Fruit fly (Drosophila melanogaster): ENCODE data around the gene CtsK1.

The CtsK1 gene

DNA sequence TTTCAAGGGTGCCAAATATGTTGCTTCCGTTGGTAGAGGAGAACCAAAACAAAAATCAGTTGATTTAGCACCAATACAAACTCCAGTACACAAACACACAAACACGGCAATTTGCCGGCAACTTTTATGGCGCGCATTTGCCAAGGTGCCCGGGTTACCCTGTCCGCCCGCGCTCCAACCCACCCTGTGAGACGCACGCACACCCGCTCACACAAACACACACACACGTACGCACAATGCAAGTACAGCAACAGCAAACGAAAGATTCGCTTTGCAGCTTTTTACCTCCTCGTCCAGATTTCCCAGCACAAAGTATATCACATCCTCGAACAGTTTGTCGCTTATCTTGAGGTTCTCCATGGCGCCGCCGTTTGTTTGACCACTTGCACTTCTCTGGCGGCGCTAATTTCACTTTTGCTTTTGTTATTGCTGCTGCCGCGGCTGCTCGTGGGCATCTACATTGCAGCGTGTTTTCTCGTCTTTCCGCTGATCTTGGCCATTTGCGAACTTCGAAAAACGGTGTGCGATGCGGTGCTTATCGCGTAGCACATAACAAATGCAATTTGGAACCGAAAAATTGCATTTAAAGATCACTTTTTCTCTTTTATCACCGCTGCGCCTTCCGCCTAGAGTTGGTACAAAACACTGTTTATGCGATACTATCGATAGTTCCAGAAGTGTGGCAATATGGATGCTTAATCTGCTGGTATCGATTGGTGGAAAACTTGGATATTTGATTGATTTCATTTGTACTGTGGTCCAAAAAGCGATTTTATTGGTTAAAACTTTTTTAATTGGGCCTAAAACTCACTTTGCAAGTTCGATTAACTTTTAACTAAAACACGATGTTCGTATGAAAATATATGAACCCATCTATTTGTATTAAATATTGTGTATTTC is 34.7 kb downstream of the CtsK1 start, which contains the start of gene Ptip (continued):
- TF ChIP-seq usp (GFP tag; optimal IDR thresholded peaks at IDR 0.05): no peak
- peak; percentile 83 for TF ChIP-seq Hr83 (GFP tag; optimal IDR thresholded peaks at IDR 0.05; ENCODE audit: poor library complexity, severe bottlenecking)
- no peak for TF ChIP-seq pan (optimal IDR thresholded peaks at IDR 0.05)
- no peak for TF ChIP-seq dl (GFP tag; optimal IDR thresholded peaks at IDR 0.05; ENCODE audit: insufficient read depth in 1 of 2, partially characterized antibody in 2 of 2)
- TF ChIP-seq psq (GFP tag; optimal IDR thresholded peaks at IDR 0.05): peak; percentile 3
- no peak for TF ChIP-seq Vsx2 (GFP tag; optimal IDR thresholded peaks at IDR 0.05; ENCODE audit: partially characterized antibody)

DNA sequence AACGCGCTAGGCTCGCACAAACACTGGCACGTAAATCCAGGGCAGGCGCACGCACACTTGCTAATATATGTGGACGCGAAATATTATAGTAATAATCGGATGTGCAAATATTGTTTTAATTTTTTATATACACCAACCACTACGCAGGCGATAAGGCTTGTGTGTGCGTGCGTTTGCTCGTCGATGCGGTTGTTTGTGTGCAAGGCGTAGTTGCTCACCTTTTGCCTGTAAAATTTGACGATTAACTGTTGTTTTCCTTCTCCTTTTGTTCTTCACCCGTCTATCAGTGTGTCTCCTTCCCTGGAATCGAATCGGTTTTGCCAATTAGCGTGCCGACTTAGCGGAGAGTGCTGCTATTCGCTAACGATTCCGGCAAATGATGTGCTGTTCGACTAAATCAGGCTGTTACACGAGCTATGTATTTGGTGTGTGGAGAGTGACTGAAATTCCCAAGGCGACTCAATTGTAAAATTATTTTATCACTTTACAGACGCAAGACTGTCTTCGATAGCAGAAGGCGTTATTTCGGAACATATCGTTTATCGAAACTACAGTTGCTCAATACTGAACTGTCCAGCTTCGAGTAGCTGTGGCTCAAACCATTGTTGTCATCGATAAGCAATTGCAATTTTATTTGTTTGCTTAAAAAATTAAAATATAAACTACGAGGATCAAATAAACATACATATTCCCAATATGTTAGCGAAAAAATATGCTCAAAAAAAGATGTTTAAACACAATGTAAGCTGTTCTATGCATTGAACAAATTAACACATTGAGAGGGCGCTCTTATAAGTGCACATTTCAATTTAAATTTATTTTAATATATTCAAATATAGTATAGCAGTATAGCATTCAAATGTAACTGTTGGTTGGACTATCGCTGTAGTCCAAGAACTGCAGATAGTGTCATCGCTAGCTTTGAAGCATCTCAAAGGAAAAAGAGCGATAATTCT is 37.4 kb downstream of the CtsK1 start, which contains the start of the genes CG6650 and endos:
Gene CG6650 (plus strand): TSS at position 280 of the 956 bp plus-strand sequence.
Gene endos (minus strand): TSS at position 536 of the 956 bp plus-strand sequence.
- TF ChIP-seq CrebA (GFP tag; optimal IDR thresholded peaks at IDR 0.05; ENCODE audit: borderline replicate concordance) (no peak), jim (GFP tag; optimal IDR thresholded peaks at IDR 0.05) (no peak), woc (GFP tag; optimal IDR thresholded peaks at IDR 0.05) (peak; percentile 38), HLH106 (tag; optimal IDR thresholded peaks at IDR 0.05) (peak; percentile 62), brk (GFP tag; optimal IDR thresholded peaks at IDR 0.05) (peak; percentile 38), sage (GFP tag; optimal IDR thresholded peaks at IDR 0.05) (peak; percentile 43), Hr78 (GFP tag; optimal IDR thresholded peaks at IDR 0.05) (no peak), foxo (GFP tag; optimal IDR thresholded peaks at IDR 0.05) (peak in 1 of 2 experiments; percentile 31), br (GFP tag; optimal IDR thresholded peaks at IDR 0.05) (peak; percentile 58), lola (GFP tag; optimal IDR thresholded peaks at IDR 0.05) (no peak), Mio (GFP tag; optimal IDR thresholded peaks at IDR 0.05) (no peak), Rel (GFP tag; optimal IDR thresholded peaks at IDR 0.05) (peak; percentile 26), Rel (tag; optimal IDR thresholded peaks at IDR 0.05) (peak; percentile 60), sv (GFP tag; optimal IDR thresholded peaks at IDR 0.05) (no peak), Jra (GFP tag; optimal IDR thresholded peaks at IDR 0.05) (peak; percentile 37), psq (GFP tag; optimal IDR thresholded peaks at IDR 0.05) (peak; percentile 69), dmrt93B (GFP tag; optimal IDR thresholded peaks at IDR 0.05) (no peak), Vsx2 (GFP tag; optimal IDR thresholded peaks at IDR 0.05; ENCODE audit: partially characterized antibody) (no peak), tai (GFP tag; optimal IDR thresholded peaks at IDR 0.05) (no peak), CG9705 (GFP tag; optimal IDR thresholded peaks at IDR 0.05) (peak; percentile 68), OdsH (GFP tag; optimal IDR thresholded peaks at IDR 0.05) (peak; percentile 43), Hr83 (GFP tag; optimal IDR thresholded peaks at IDR 0.05; ENCODE audit: poor library complexity, severe bottlenecking) (peak; percentile 85), ey (GFP tag; optimal IDR thresholded peaks at IDR 0.05) (no peak), h (GFP tag; optimal IDR thresholded peaks at IDR 0.05) (peak; percentile 74), rgr (GFP tag; optimal IDR thresholded peaks at IDR 0.05) (peak; percentile 53), usp (GFP tag; optimal IDR thresholded peaks at IDR 0.05) (no peak), Sp1 (GFP tag; optimal IDR thresholded peaks at IDR 0.05) (peak; percentile 49), pan (optimal IDR thresholded peaks at IDR 0.05) (no peak), dl (GFP tag; optimal IDR thresholded peaks at IDR 0.05; ENCODE audit: insufficient read depth in 1 of 2, partially characterized antibody in 2 of 2) (no peak), Dif (GFP tag; optimal IDR thresholded peaks at IDR 0.05; ENCODE audit: partially characterized antibody) (no peak), Abd-B (GFP tag; optimal IDR thresholded peaks at IDR 0.05) (no peak), CG32264 (GFP tag; optimal IDR thresholded peaks at IDR 0.05) (no peak), Hnf4 (GFP tag; optimal IDR thresholded peaks at IDR 0.05) (peak; percentile 41), dsf (GFP tag; optimal IDR thresholded peaks at IDR 0.05; ENCODE audit: borderline replicate concordance) (peak; percentile 4), Myc (optimal IDR thresholded peaks at IDR 0.05) (peak; percentile 28), fru (GFP tag; optimal IDR thresholded peaks at IDR 0.05) (peak; percentile 63), N (GFP tag; optimal IDR thresholded peaks at IDR 0.05) (peak; percentile 51), GATAd (GFP tag; optimal IDR thresholded peaks at IDR 0.05) (no peak), Dfd (GFP tag; optimal IDR thresholded peaks at IDR 0.05) (no peak)

All from whole organism, wandering third instar larva.